Worm (Caenorhabditis elegans): ENCODE data around the gene C36C5.15.

The C36C5.15 gene

ce11 chrV:3132116-3132515, 36.4 kb downstream of the C36C5.15 start:
- TF ChIP-seq ceh-13 (GFP tag; optimal IDR thresholded peaks at IDR 0.05) (no peak), pes-1 (GFP tag; IDR thresholded peaks at IDR 0.05) (0 out of 2 replicates have a peak, but pooled peaks have one; percentile 30)

- TF ChIP-seq hmg-4 (GFP tag; optimal IDR thresholded peaks at IDR 0.05) = no peak
- no peak for TF ChIP-seq hmbx-1 (tag; optimal IDR thresholded peaks at IDR 0.05)
- no peak for TF ChIP-seq tbx-11 (GFP tag; IDR thresholded peaks at IDR 0.05)
- no peak for TF ChIP-seq hnd-1 (tag; optimal IDR thresholded peaks at IDR 0.05)
- TF ChIP-seq tra-4 (tag; optimal IDR thresholded peaks at IDR 0.05) = no peak
- TF ChIP-seq scrt-1 (GFP tag; IDR thresholded peaks at IDR 0.05) = no peak
- no peak for TF ChIP-seq ceh-13 (GFP tag; optimal IDR thresholded peaks at IDR 0.05)
- no peak for TF ChIP-seq flt-1 (GFP tag; IDR thresholded peaks at IDR 0.05)
- no peak for TF ChIP-seq ceh-36 (tag; optimal IDR thresholded peaks at IDR 0.05)
- TF ChIP-seq F13C5.2 (tag; optimal IDR thresholded peaks at IDR 0.05) = no peak
- TF ChIP-seq tbx-37 (GFP tag; conservative IDR thresholded peaks at IDR 0.05) = no peak
- no peak for TF ChIP-seq pes-1 (GFP tag; IDR thresholded peaks at IDR 0.05)
- no peak for TF ChIP-seq B0310.2 (tag; optimal IDR thresholded peaks at IDR 0.05)
- TF ChIP-seq ets-7 (tag; optimal IDR thresholded peaks at IDR 0.05) = no peak
Observed at ce11 chrV:3128803-3129202, 39.7 kb downstream of the C36C5.15 start, which contains the start of gene tat-6. Gene tat-6, plus strand, starts transcription at chrV:3129103.

ce11 chrV:3127670-3128069, 40.9 kb downstream of the C36C5.15 start, which contains the start of gene Y73C8C.10:
Gene Y73C8C.10, minus strand, starts transcription at chrV:3127770.
- no peak for TF ChIP-seq sea-1 (GFP tag; conservative IDR thresholded peaks at IDR 0.05)
- no peak for TF ChIP-seq hnd-1 (tag; optimal IDR thresholded peaks at IDR 0.05)
- no peak for TF ChIP-seq scrt-1 (GFP tag; IDR thresholded peaks at IDR 0.05)
- TF ChIP-seq tbx-11 (GFP tag; IDR thresholded peaks at IDR 0.05) = no peak
- no peak for TF ChIP-seq F13C5.2 (tag; optimal IDR thresholded peaks at IDR 0.05)
- no peak for TF ChIP-seq pes-1 (GFP tag; IDR thresholded peaks at IDR 0.05)
- no peak for TF ChIP-seq ceh-36 (tag; optimal IDR thresholded peaks at IDR 0.05)
- no peak for TF ChIP-seq tra-4 (tag; optimal IDR thresholded peaks at IDR 0.05)
- no peak for TF ChIP-seq tbx-37 (GFP tag; conservative IDR thresholded peaks at IDR 0.05)
- TF ChIP-seq flt-1 (GFP tag; IDR thresholded peaks at IDR 0.05) = no peak
- TF ChIP-seq ets-7 (tag; optimal IDR thresholded peaks at IDR 0.05) = no peak
- TF ChIP-seq hmg-4 (GFP tag; optimal IDR thresholded peaks at IDR 0.05) = no peak
- TF ChIP-seq B0310.2 (tag; optimal IDR thresholded peaks at IDR 0.05) = no peak
- TF ChIP-seq aly-1 (tag; optimal IDR thresholded peaks at IDR 0.05) = no peak
- TF ChIP-seq hmbx-1 (tag; optimal IDR thresholded peaks at IDR 0.05) = no peak
- TF ChIP-seq ceh-13 (GFP tag; optimal IDR thresholded peaks at IDR 0.05) = no peak

- TF ChIP-seq tbx-37 (GFP tag; conservative IDR thresholded peaks at IDR 0.05) = no peak
- TF ChIP-seq ceh-13 (GFP tag; optimal IDR thresholded peaks at IDR 0.05) = no peak
- no peak for TF ChIP-seq B0310.2 (tag; optimal IDR thresholded peaks at IDR 0.05)
- no peak for TF ChIP-seq hmg-4 (GFP tag; optimal IDR thresholded peaks at IDR 0.05)
- TF ChIP-seq sea-1 (GFP tag; conservative IDR thresholded peaks at IDR 0.05) = no peak
- no peak for TF ChIP-seq aly-1 (tag; optimal IDR thresholded peaks at IDR 0.05)
- TF ChIP-seq ets-7 (tag; optimal IDR thresholded peaks at IDR 0.05) = no peak
- TF ChIP-seq hnd-1 (tag; optimal IDR thresholded peaks at IDR 0.05) = no peak
- TF ChIP-seq ama-1 (optimal IDR thresholded peaks at IDR 0.05) = no peak
- no peak for TF ChIP-seq tra-4 (tag; optimal IDR thresholded peaks at IDR 0.05)
- TF ChIP-seq scrt-1 (GFP tag; IDR thresholded peaks at IDR 0.05) = no peak
- TF ChIP-seq F13C5.2 (tag; optimal IDR thresholded peaks at IDR 0.05) = no peak
- TF ChIP-seq pes-1 (GFP tag; IDR thresholded peaks at IDR 0.05) = no peak
- no peak for TF ChIP-seq flt-1 (GFP tag; IDR thresholded peaks at IDR 0.05)
- no peak for TF ChIP-seq ceh-36 (tag; optimal IDR thresholded peaks at IDR 0.05)
- no peak for TF ChIP-seq tbx-11 (GFP tag; IDR thresholded peaks at IDR 0.05)
- TF ChIP-seq hmbx-1 (tag; optimal IDR thresholded peaks at IDR 0.05) = no peak
Observed at ce11 chrV:3124912-3125311, 43.6 kb downstream of the C36C5.15 start, which contains the start of gene Y73C8C.12. Gene Y73C8C.12, plus strand, starts transcription at chrV:3125212.

ce11 chrV:3122403-3122802, 46.1 kb downstream of the C36C5.15 start:
- TF ChIP-seq tra-4 (tag; optimal IDR thresholded peaks at IDR 0.05) (no peak), ceh-13 (GFP tag; optimal IDR thresholded peaks at IDR 0.05) (no peak), hmbx-1 (tag; optimal IDR thresholded peaks at IDR 0.05) (no peak), hmg-4 (GFP tag; optimal IDR thresholded peaks at IDR 0.05) (no peak), tbx-37 (GFP tag; conservative IDR thresholded peaks at IDR 0.05) (no peak), tbx-11 (GFP tag; IDR thresholded peaks at IDR 0.05) (no peak), ets-7 (tag; optimal IDR thresholded peaks at IDR 0.05) (no peak), F13C5.2 (tag; optimal IDR thresholded peaks at IDR 0.05) (no peak), ama-1 (optimal IDR thresholded peaks at IDR 0.05) (no peak), scrt-1 (GFP tag; IDR thresholded peaks at IDR 0.05) (no peak), sea-1 (GFP tag; conservative IDR thresholded peaks at IDR 0.05) (no peak), aly-1 (tag; optimal IDR thresholded peaks at IDR 0.05) (no peak), hnd-1 (tag; optimal IDR thresholded peaks at IDR 0.05) (no peak), ceh-36 (tag; optimal IDR thresholded peaks at IDR 0.05) (no peak), flt-1 (GFP tag; IDR thresholded peaks at IDR 0.05) (no peak)

ce11 chrV:3121743-3122142, 46.8 kb downstream of the C36C5.15 start, which contains the start of gene srt-56:
Gene srt-56, minus strand, starts transcription at chrV:3121843.
- TF ChIP-seq aly-1 (tag; optimal IDR thresholded peaks at IDR 0.05) (no peak), hnd-1 (tag; optimal IDR thresholded peaks at IDR 0.05) (no peak), ama-1 (optimal IDR thresholded peaks at IDR 0.05) (no peak), scrt-1 (GFP tag; IDR thresholded peaks at IDR 0.05) (no peak), F13C5.2 (tag; optimal IDR thresholded peaks at IDR 0.05) (no peak)

ce11 chrV:3119185-3119584, 49.4 kb downstream of the C36C5.15 start:
- TF ChIP-seq hmbx-1 (tag; optimal IDR thresholded peaks at IDR 0.05) (no peak), pes-1 (GFP tag; IDR thresholded peaks at IDR 0.05) (no peak), aly-1 (tag; optimal IDR thresholded peaks at IDR 0.05) (no peak), hnd-1 (tag; optimal IDR thresholded peaks at IDR 0.05) (no peak), tra-4 (tag; optimal IDR thresholded peaks at IDR 0.05) (no peak), hmg-4 (GFP tag; optimal IDR thresholded peaks at IDR 0.05) (no peak), ceh-36 (tag; optimal IDR thresholded peaks at IDR 0.05) (no peak), sea-1 (GFP tag; conservative IDR thresholded peaks at IDR 0.05) (no peak), ama-1 (optimal IDR thresholded peaks at IDR 0.05) (no peak), B0310.2 (tag; optimal IDR thresholded peaks at IDR 0.05) (no peak), ets-7 (tag; optimal IDR thresholded peaks at IDR 0.05) (no peak), scrt-1 (GFP tag; IDR thresholded peaks at IDR 0.05) (no peak), tbx-37 (GFP tag; conservative IDR thresholded peaks at IDR 0.05) (no peak), ceh-13 (GFP tag; optimal IDR thresholded peaks at IDR 0.05) (no peak), F13C5.2 (tag; optimal IDR thresholded peaks at IDR 0.05) (no peak), tbx-11 (GFP tag; IDR thresholded peaks at IDR 0.05) (no peak), flt-1 (GFP tag; IDR thresholded peaks at IDR 0.05) (no peak)

Measured in whole organism, early embryonic.